Worm (Caenorhabditis elegans): ENCODE data around the gene lron-13.

- TF ChIP-seq him-1 (tag; optimal IDR thresholded peaks at IDR 0.05) = no peak
- TF ChIP-seq dao-5 (tag; optimal IDR thresholded peaks at IDR 0.05) = no peak
- TF ChIP-seq W03F9.2 (tag; optimal IDR thresholded peaks at IDR 0.05) = no peak
Observed at ce11 chrIII:13540791-13541190, 13.6 kb downstream of the lron-13 start.

All from whole organism, L4/young adult.